Worm (Caenorhabditis elegans): ENCODE results near the gene B0507.6.

B0507.6 gene

DNA sequence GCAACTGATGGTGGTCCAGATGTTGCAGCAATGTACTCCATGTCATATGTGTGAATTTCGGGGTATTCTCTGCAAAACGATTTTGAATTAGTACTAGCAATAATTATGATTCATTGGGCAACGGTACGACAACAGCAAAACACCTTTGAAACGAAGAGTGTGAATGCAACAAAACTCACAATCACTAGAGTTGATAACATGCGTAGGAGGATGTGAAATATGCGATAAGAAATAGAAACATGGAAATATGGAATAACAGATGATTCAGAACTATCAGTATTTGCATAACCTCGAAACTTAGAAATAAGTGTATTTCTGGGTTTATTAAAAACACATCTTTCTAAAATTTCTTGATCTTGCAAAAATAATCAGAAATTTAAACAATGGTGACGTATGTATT is 49.5 kb downstream of the B0507.6 start:
- TF ChIP-seq efl-3 (GFP tag; optimal IDR thresholded peaks at IDR 0.05) (no peak), lin-39 (tag; optimal IDR thresholded peaks at IDR 0.05) (no peak), nhr-71 (tag; optimal IDR thresholded peaks at IDR 0.05) (no peak), fkh-4 (tag; optimal IDR thresholded peaks at IDR 0.05; ENCODE audit: borderline replicate concordance) (no peak), Y116A8C.19 (tag; optimal IDR thresholded peaks at IDR 0.05; ENCODE audit: borderline replicate concordance) (no peak), pqm-1 (tag; optimal IDR thresholded peaks at IDR 0.05) (peak; percentile 12), mep-1 (tag; optimal IDR thresholded peaks at IDR 0.05) (no peak), zag-1 (tag; optimal IDR thresholded peaks at IDR 0.05) (no peak), ces-1 (GFP tag; optimal IDR thresholded peaks at IDR 0.05) (no peak), nhr-237 (tag; optimal IDR thresholded peaks at IDR 0.05) (no peak), ceh-82 (tag; optimal IDR thresholded peaks at IDR 0.05) (no peak), elt-2 (tag; optimal IDR thresholded peaks at IDR 0.05) (peak; percentile 55), unc-86 (tag; optimal IDR thresholded peaks at IDR 0.05) (no peak), irx-1 (tag; optimal IDR thresholded peaks at IDR 0.05) (no peak), hpl-2 (GFP tag; optimal IDR thresholded peaks at IDR 0.05) (no peak), ztf-11 (tag; optimal IDR thresholded peaks at IDR 0.05) (no peak), lin-14 (GFP tag; optimal IDR thresholded peaks at IDR 0.05) (peak; percentile 1), sptf-1 (tag; optimal IDR thresholded peaks at IDR 0.05) (no peak), efl-1 (optimal IDR thresholded peaks at IDR 0.05) (no peak), efl-1 (GFP tag; optimal IDR thresholded peaks at IDR 0.05 in 1 of 2) (peak in 1 of 2 experiments; percentile 3)

- no peak for TF ChIP-seq grh-1 (GFP tag; IDR thresholded peaks at IDR 0.05)
- no peak for TF ChIP-seq lir-3 (tag; optimal IDR thresholded peaks at IDR 0.05; ENCODE audit: poor library complexity)
- TF ChIP-seq lsy-2 (tag; optimal IDR thresholded peaks at IDR 0.05): no peak
- TF ChIP-seq efl-1 (optimal IDR thresholded peaks at IDR 0.05): no peak
- TF ChIP-seq efl-1 (GFP tag; optimal IDR thresholded peaks at IDR 0.05 in 1 of 2): peak in 1 of 2 experiments; percentile 75
- TF ChIP-seq zag-1 (tag; optimal IDR thresholded peaks at IDR 0.05): no peak
- TF ChIP-seq tbx-2 (tag; optimal IDR thresholded peaks at IDR 0.05): no peak
- TF ChIP-seq blmp-1 (tag; optimal IDR thresholded peaks at IDR 0.05): no peak
- TF ChIP-seq ama-1 (optimal IDR thresholded peaks at IDR 0.05): no peak
These were observed 50.3 kb downstream of the B0507.6 start for ce11 chrV:8796246-8796645.

ce11 chrV:8796889-8797288 is 50.9 kb downstream of the B0507.6 start:
- TF ChIP-seq ceh-88 (GFP tag; IDR thresholded peaks at IDR 0.05) (no peak), dsc-1 (tag; optimal IDR thresholded peaks at IDR 0.05) (peak; percentile 28), lin-14 (GFP tag; optimal IDR thresholded peaks at IDR 0.05) (peak; percentile 5), unc-130 (tag; optimal IDR thresholded peaks at IDR 0.05) (no peak), unc-62 (GFP tag; optimal IDR thresholded peaks at IDR 0.05) (no peak), efl-1 (optimal IDR thresholded peaks at IDR 0.05) (no peak), efl-1 (GFP tag; optimal IDR thresholded peaks at IDR 0.05 in 1 of 2) (peak in 1 of 2 experiments; percentile 49)

- no peak for TF ChIP-seq ceh-63 (GFP tag; optimal IDR thresholded peaks at IDR 0.05)
- TF ChIP-seq nhr-47 (tag; optimal IDR thresholded peaks at IDR 0.05): no peak
- no peak for TF ChIP-seq lir-3 (tag; optimal IDR thresholded peaks at IDR 0.05; ENCODE audit: poor library complexity)
- no peak for TF ChIP-seq nhr-12 (tag; optimal IDR thresholded peaks at IDR 0.05)
- no peak for TF ChIP-seq fkh-4 (tag; optimal IDR thresholded peaks at IDR 0.05; ENCODE audit: borderline replicate concordance)
- TF ChIP-seq isw-1 (GFP tag; IDR thresholded peaks at IDR 0.05): no peak
- TF ChIP-seq alr-1 (tag; optimal IDR thresholded peaks at IDR 0.05; ENCODE audit: borderline replicate concordance): no peak
- TF ChIP-seq tlp-1 (tag; optimal IDR thresholded peaks at IDR 0.05): no peak
- no peak for TF ChIP-seq elt-2 (tag; optimal IDR thresholded peaks at IDR 0.05)
- TF ChIP-seq fkh-10 (GFP tag; optimal IDR thresholded peaks at IDR 0.05): no peak
These were observed 52.5 kb downstream of the B0507.6 start for ce11 chrV:8798470-8798869.

Measured in whole organism, L1 larva.